Fruit fly (Drosophila melanogaster) whole organism, pupa: ENCODE measurements around the gene CG1628.
A peak's percentile ranks its signal among the peaks of the same experiment; 100 is the strongest.

Source experiments
- CG10348 ChIP-seq: fragments of 200-800 bp; sonication (Bioruptor generic); IDR thresholded peaks from 2 replicates; pipeline ENCODE4 v1.3.6; 2022; ENCODE audit warnings: missing biosample characterization, missing genetic modification characterization
- CG15710 ChIP-seq: fragments of 200-800 bp; sonication (Bioruptor generic); optimal IDR thresholded peaks from 2 replicates; lab custom pipeline; 2018; ENCODE audit warnings: missing biosample characterization, mild to moderate bottlenecking, missing genetic modification characterization, moderate library complexity
- CG4496 ChIP-seq: fragments of 200-800 bp; sonication (Bioruptor generic); IDR thresholded peaks from 3 replicates; pipeline ENCODE4 v1.3.6; 2022; ENCODE audit warnings: missing biosample characterization, missing genetic modification characterization
- Snoo ChIP-seq: fragments of 200-800 bp; sonication (Bioruptor generic); optimal IDR thresholded peaks from 3 replicates; lab custom pipeline; 2017; ENCODE audit warnings: missing biosample characterization, mild to moderate bottlenecking, missing genetic modification characterization, inconsistent platforms
- fd96Ca ChIP-seq: fragments of 200-800 bp; sonication (Bioruptor generic); IDR thresholded peaks from 3 replicates; pipeline ENCODE4 v1.3.6; 2022; ENCODE audit warnings: missing biosample characterization, missing genetic modification characterization
- rn ChIP-seq: fragments of 200-800 bp; sonication (Bioruptor generic); IDR thresholded peaks from 2 replicates; pipeline ENCODE4 v1.3.6; 2022; ENCODE audit warnings: missing biosample characterization, missing genetic modification characterization

DNA sequence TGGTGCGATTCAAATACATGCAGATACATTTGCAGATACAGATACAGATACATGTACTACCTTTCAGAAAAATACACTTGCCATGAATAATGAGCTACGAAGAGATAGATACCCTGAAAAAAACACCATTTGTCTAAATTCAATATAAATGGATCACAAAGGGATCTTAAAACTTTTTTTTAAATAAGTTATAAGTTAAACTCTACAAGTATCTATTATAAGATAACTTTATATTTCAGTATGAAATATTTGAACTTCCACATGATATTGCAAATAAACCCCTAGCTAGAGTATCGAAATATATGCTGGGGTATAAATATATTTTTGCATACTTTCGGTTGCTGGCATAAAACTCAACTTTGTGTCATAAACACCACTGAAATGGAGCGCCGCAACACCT lies 41.1 kb downstream of the CG1628 start:
- TF ChIP-seq CG4496 (peak; percentile 74), CG10348 (0 out of 2 replicates have a peak, but pooled peaks have one; percentile 17), CG15710 (peak; percentile 64), fd96Ca (GFP tag; lab: Robert Waterston, UW) (no peak), rn (GFP tag; lab: Robert Waterston, UW) (no peak), Snoo (tag; lab: Kevin White, UChicago) (peak; percentile 63)
